Fruit fly (Drosophila melanogaster): Measurements from ENCODE around the gene CG32318.

DNA sequence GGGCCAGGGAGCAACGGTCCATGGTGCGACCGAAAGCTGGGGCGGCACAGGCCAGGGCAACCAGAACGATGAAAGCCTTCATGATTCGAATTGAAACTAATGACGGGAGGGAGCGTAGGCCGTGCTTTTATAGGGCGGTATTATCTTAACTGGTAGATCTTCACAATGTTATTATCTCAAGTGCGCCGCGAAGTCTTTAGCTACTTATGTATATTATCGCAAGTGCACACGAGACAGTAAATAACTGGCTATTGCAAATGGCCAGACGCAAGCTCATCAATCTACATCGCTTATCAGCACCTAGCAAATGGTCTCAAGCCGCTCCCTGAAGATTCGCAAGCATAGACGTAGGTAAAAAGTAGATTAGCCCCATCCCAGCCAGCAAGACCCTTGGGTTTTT is 35.6 kb downstream of the CG32318 start, which contains the start of gene LysD:
- TF ChIP-seq Hnf4 (GFP tag; optimal IDR thresholded peaks at IDR 0.05), result no peak
- TF ChIP-seq dmrt93B (GFP tag; optimal IDR thresholded peaks at IDR 0.05), result no peak
- TF ChIP-seq CG9705 (GFP tag; optimal IDR thresholded peaks at IDR 0.05), result no peak
- no peak for TF ChIP-seq Hr83 (GFP tag; optimal IDR thresholded peaks at IDR 0.05; ENCODE audit: poor library complexity, severe bottlenecking)
- no peak for TF ChIP-seq ey (GFP tag; optimal IDR thresholded peaks at IDR 0.05)
- no peak for TF ChIP-seq h (GFP tag; optimal IDR thresholded peaks at IDR 0.05)
- no peak for TF ChIP-seq Hr78 (GFP tag; optimal IDR thresholded peaks at IDR 0.05)
- no peak for TF ChIP-seq Vsx2 (GFP tag; optimal IDR thresholded peaks at IDR 0.05; ENCODE audit: partially characterized antibody)
- no peak for TF ChIP-seq usp (GFP tag; optimal IDR thresholded peaks at IDR 0.05)
- no peak for TF ChIP-seq Dif (GFP tag; optimal IDR thresholded peaks at IDR 0.05; ENCODE audit: partially characterized antibody)
- no peak for TF ChIP-seq fru (GFP tag; optimal IDR thresholded peaks at IDR 0.05)

Data from whole organism, wandering third instar larva.